Worm (Caenorhabditis elegans) whole organism, mixed stage, embryonic: Measurements from ENCODE around the gene sri-61.

ENCODE experiments used
- ham-2 ChIP-seq: fragments of 200-800 bp; sonication (Bioruptor generic); optimal IDR thresholded peaks from 2 replicates; lab custom pipeline; 2018; ENCODE audit warnings: mild to moderate bottlenecking, missing genetic modification characterization, missing compliant biosample characterization
- nhr-28 ChIP-seq: fragments of 150-350 bp; optimal IDR thresholded peaks from 2 replicates; lab custom pipeline; 2014; ENCODE audit warnings: missing biosample characterization, missing genetic modification characterization
- pha-4 ChIP-seq: fragments of 150-350 bp; optimal IDR thresholded peaks from 2 replicates; lab custom pipeline; 2018; ENCODE audit warnings: missing biosample characterization, missing genetic modification reagents, missing genetic modification characterization
- unc-120 ChIP-seq: sonication (generic microtip); optimal IDR thresholded peaks from 2 replicates; lab custom pipeline; 2017; ENCODE audit warnings: missing genetic modification characterization, missing compliant biosample characterization; ENCODE audit not compliant: poor library complexity, severe bottlenecking
- unc-62 ChIP-seq: fragments of 150-350 bp; optimal IDR thresholded peaks from 2 replicates; lab custom pipeline; 2014; ENCODE audit warnings: missing biosample characterization, missing genetic modification reagents, missing genetic modification characterization
- ztf-11 ChIP-seq: fragments of 150-350 bp; optimal IDR thresholded peaks from 2 replicates; lab custom pipeline; 2014; ENCODE audit warnings: missing biosample characterization, missing genetic modification characterization

- TF ChIP-seq ham-2 (GFP tag; lab: Kevin White, UChicago) (no peak), unc-62 (GFP tag; lab: Kevin White, UChicago) (no peak), nhr-28 (tag; lab: Kevin White, UChicago) (no peak), unc-120 (tag; lab: Kevin White, UChicago) (no peak), ztf-11 (no peak), pha-4 (no peak)
Observed at ce11 chrII:2656606-2657005, 43.5 kb downstream of the sri-61 start, which contains the start of gene sri-47.
